Fruit fly (Drosophila melanogaster): ENCODE data around the gene Bug22.

DNA sequence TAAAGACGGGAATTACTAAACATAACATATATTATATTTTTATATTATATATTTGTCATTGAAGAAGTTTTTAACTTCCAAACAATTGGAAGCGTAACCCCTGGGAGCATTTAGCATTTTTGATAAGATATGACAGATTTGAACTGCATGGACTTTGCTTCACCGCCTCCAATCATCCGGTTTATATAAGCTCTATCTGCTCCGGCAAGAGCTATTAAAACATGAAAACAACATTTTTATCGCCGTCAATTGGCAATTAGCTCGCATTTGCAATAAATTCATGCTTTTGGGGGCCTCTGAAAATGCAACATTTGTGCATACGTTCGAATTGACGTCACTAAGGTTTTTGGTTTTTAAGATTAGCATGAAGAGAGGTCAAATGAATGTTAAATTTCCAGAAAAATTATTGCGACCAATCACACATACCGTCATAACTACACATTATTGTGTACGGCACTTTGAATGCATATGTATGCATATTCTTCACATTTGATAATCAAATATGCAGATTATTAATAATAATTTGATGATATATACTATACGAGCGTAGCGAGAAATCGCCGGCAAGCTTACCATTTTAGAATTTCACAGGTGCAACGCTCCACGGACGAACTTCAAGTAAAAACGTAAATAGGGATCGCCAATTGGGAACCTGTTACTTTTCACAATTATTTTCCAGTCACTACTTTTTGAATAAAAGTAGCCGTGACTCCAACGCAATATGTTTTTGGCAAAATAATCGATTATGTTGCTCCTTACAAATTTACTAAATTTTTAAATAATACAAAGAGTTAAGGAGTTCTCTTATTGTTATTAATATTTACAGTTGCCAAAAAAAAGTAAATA lies 34.9 kb downstream of the Bug22 start, which contains the start of gene Mdh1:
- no peak for TF ChIP-seq CTCF (optimal IDR thresholded peaks at IDR 0.05)
- no peak for TF ChIP-seq CG8478 (optimal IDR thresholded peaks at IDR 0.05)
